Worm (Caenorhabditis elegans): Measurements from ENCODE around the gene Y39C12A.9.

Gene Y39C12A.9

ce11 chrIV:12229679-12230078, 29.3 kb downstream of the Y39C12A.9 start, which contains the start of gene sre-18:
sre-18 (minus strand) TSS chrIV:12229779.
- TF ChIP-seq ceh-43 (GFP tag; optimal IDR thresholded peaks at IDR 0.05), result no peak
- no peak for TF ChIP-seq hlh-1 (tag; optimal IDR thresholded peaks at IDR 0.05)
- no peak for TF ChIP-seq blmp-1 (tag; optimal IDR thresholded peaks at IDR 0.05)
- no peak for TF ChIP-seq ces-1 (GFP tag; optimal IDR thresholded peaks at IDR 0.05)
- TF ChIP-seq nhr-12 (tag; optimal IDR thresholded peaks at IDR 0.05), result no peak
- no peak for TF ChIP-seq ceh-83 (GFP tag; optimal IDR thresholded peaks at IDR 0.05)
- TF ChIP-seq nhr-76 (tag; optimal IDR thresholded peaks at IDR 0.05), result no peak
- no peak for TF ChIP-seq ceh-39 (tag; optimal IDR thresholded peaks at IDR 0.05)
- no peak for TF ChIP-seq mls-2 (tag; optimal IDR thresholded peaks at IDR 0.05)
- no peak for TF ChIP-seq sem-2 (GFP tag; optimal IDR thresholded peaks at IDR 0.05)
- TF ChIP-seq lin-13 (tag; optimal IDR thresholded peaks at IDR 0.05), result no peak
- TF ChIP-seq lsy-2 (tag; optimal IDR thresholded peaks at IDR 0.05), result no peak
- no peak for TF ChIP-seq bed-3 (GFP tag; optimal IDR thresholded peaks at IDR 0.05)
- no peak for TF ChIP-seq sptf-1 (tag; optimal IDR thresholded peaks at IDR 0.05)
- TF ChIP-seq zip-8 (tag; optimal IDR thresholded peaks at IDR 0.05), result no peak
- TF ChIP-seq tbx-8 (GFP tag; optimal IDR thresholded peaks at IDR 0.05), result no peak
- TF ChIP-seq snpc-4 (tag; optimal IDR thresholded peaks at IDR 0.05), result no peak
- no peak for TF ChIP-seq unc-120 (tag; optimal IDR thresholded peaks at IDR 0.05; ENCODE audit: poor library complexity, severe bottlenecking)
- no peak for TF ChIP-seq cnd-1 (tag; optimal IDR thresholded peaks at IDR 0.05)

DNA sequence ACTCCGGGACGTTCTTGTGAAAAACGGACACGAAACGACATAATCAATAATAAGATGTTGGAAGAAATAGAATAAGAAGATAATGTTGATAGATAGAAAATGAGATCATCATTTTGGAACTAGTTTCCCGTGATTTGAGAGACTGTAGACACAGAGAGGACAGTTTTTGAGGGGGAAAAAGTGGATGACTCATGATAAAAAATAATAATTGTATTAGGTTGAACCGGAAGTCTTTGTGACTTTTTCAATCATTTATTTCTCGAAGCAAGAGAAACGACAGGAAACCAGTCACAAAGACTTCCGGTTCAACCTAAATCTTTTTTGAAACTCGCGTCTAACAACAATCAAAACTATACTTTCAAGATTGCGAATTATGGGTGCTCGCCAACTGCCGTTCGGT, 32.0 kb downstream of the Y39C12A.9 start, which contains the start of gene mlt-3:
TSS of gene mlt-3 (minus strand) at position 101 of the 400 bp plus-strand sequence.
- TF ChIP-seq unc-39 (tag; optimal IDR thresholded peaks at IDR 0.05), result no peak
- no peak for TF ChIP-seq mep-1 (tag; optimal IDR thresholded peaks at IDR 0.05)
- no peak for TF ChIP-seq unc-62 (GFP tag; optimal IDR thresholded peaks at IDR 0.05)
- no peak for TF ChIP-seq lsy-2 (tag; optimal IDR thresholded peaks at IDR 0.05)
- no peak for TF ChIP-seq pha-4 (tag; optimal IDR thresholded peaks at IDR 0.05)
- TF ChIP-seq zip-8 (tag; optimal IDR thresholded peaks at IDR 0.05), result no peak
- TF ChIP-seq elt-1 (tag; optimal IDR thresholded peaks at IDR 0.05; ENCODE audit: borderline replicate concordance, insufficient read depth), result no peak
- TF ChIP-seq cnd-1 (tag; optimal IDR thresholded peaks at IDR 0.05), result no peak
- no peak for TF ChIP-seq unc-120 (tag; optimal IDR thresholded peaks at IDR 0.05; ENCODE audit: poor library complexity, severe bottlenecking)
- TF ChIP-seq blmp-1 (tag; optimal IDR thresholded peaks at IDR 0.05), result no peak
- no peak for TF ChIP-seq nhr-28 (tag; optimal IDR thresholded peaks at IDR 0.05)
- TF ChIP-seq mab-5 (tag; optimal IDR thresholded peaks at IDR 0.05), result no peak
- no peak for TF ChIP-seq snpc-4 (tag; optimal IDR thresholded peaks at IDR 0.05)
- no peak for TF ChIP-seq ces-1 (GFP tag; optimal IDR thresholded peaks at IDR 0.05)
- TF ChIP-seq sem-2 (GFP tag; optimal IDR thresholded peaks at IDR 0.05), result no peak

DNA sequence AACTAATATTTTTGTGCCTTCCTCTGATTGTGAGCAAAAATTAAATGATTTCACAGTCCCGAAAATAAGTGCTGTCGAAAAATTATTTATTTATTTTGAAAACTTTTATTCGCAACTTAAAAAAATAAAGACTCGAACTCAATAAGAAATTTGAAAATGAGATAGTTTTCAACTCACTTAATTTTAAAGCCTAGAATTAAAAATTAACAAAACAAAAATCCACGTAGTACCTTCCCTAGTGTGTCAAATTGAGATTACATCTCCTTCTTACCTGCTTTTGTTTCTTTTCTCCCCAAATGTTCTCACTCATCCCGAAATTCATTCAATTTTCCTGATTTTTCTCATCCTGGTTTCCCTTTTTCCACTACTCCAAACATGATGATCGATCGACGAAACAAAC, 39.7 kb downstream of the Y39C12A.9 start, which contains the start of gene F35G2.5:
TSS of gene F35G2.5 (plus strand) at position 301 of the 400 bp plus-strand sequence.
- TF ChIP-seq mls-2 (tag; optimal IDR thresholded peaks at IDR 0.05), result no peak

DNA sequence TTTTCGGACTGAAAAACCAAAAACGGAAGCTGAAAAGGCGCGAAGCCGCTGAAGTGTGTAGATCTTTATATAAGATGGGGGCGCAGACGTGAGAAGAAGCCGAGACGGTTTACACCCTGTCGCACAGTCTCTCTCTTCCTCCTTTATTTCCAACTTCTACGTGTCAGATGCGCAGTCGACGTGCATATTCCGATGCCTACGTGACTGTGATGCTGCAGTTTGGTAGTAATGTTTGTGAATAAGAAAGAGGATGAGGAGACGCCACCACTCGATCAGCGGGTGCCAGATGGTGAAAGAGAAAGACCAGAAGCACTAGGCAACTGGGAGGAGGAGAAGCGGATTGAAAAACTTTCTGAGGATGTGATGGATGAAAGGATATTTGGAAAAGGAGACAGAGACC, 40.8 kb downstream of the Y39C12A.9 start:
- TF ChIP-seq hlh-1 (tag; optimal IDR thresholded peaks at IDR 0.05), result peak; percentile 24
- no peak for TF ChIP-seq mep-1 (tag; optimal IDR thresholded peaks at IDR 0.05)

ce11 chrIV:12217142-12217541, 41.9 kb downstream of the Y39C12A.9 start:
- TF ChIP-seq ceh-43 (GFP tag; optimal IDR thresholded peaks at IDR 0.05) (peak; percentile 40), lin-32 (GFP tag; optimal IDR thresholded peaks at IDR 0.05) (no peak), blmp-1 (tag; optimal IDR thresholded peaks at IDR 0.05) (no peak), unc-62 (GFP tag; optimal IDR thresholded peaks at IDR 0.05) (peak; percentile 21)

- TF ChIP-seq unc-120 (tag; optimal IDR thresholded peaks at IDR 0.05; ENCODE audit: poor library complexity, severe bottlenecking) (no peak), hlh-1 (tag; optimal IDR thresholded peaks at IDR 0.05) (peak; percentile 87)
These were observed 43.2 kb downstream of the Y39C12A.9 start, which contains the start of gene phy-2 for ce11 chrIV:12215762-12216295. phy-2 (minus strand) TSS chrIV:12215987.

ce11 chrIV:12212814-12213213, 46.2 kb downstream of the Y39C12A.9 start:
- TF ChIP-seq ces-1 (GFP tag; optimal IDR thresholded peaks at IDR 0.05), result no peak
- no peak for TF ChIP-seq zip-8 (tag; optimal IDR thresholded peaks at IDR 0.05)
- TF ChIP-seq ceh-39 (tag; optimal IDR thresholded peaks at IDR 0.05), result no peak
- TF ChIP-seq flh-1 (GFP tag; optimal IDR thresholded peaks at IDR 0.05), result no peak
- no peak for TF ChIP-seq sptf-1 (tag; optimal IDR thresholded peaks at IDR 0.05)

Data from whole organism, mixed stage, embryonic.